Fruit fly (Drosophila melanogaster): Measurements from ENCODE around the gene Acp24A4.

dm6 chr2L:3703260-3703659, 9.6 kb upstream of the Acp24A4 start, which contains the start of gene CG2816:
- TF ChIP-seq usp (GFP tag; optimal IDR thresholded peaks at IDR 0.05) (no peak), N (GFP tag; optimal IDR thresholded peaks at IDR 0.05) (no peak), dmrt93B (GFP tag; optimal IDR thresholded peaks at IDR 0.05) (peak; percentile 84), woc (GFP tag; optimal IDR thresholded peaks at IDR 0.05) (peak; percentile 81), h (GFP tag; optimal IDR thresholded peaks at IDR 0.05) (peak; percentile 97), pan (optimal IDR thresholded peaks at IDR 0.05) (no peak), psq (GFP tag; optimal IDR thresholded peaks at IDR 0.05) (peak; percentile 85), Hr78 (GFP tag; optimal IDR thresholded peaks at IDR 0.05) (no peak), Vsx2 (GFP tag; optimal IDR thresholded peaks at IDR 0.05; ENCODE audit: partially characterized antibody) (no peak)
